Worm (Caenorhabditis elegans): Measurements from ENCODE around the gene ckb-3.
A peak's percentile ranks its signal among the peaks of the same experiment; 100 is the strongest.

The ckb-3 gene

DNA sequence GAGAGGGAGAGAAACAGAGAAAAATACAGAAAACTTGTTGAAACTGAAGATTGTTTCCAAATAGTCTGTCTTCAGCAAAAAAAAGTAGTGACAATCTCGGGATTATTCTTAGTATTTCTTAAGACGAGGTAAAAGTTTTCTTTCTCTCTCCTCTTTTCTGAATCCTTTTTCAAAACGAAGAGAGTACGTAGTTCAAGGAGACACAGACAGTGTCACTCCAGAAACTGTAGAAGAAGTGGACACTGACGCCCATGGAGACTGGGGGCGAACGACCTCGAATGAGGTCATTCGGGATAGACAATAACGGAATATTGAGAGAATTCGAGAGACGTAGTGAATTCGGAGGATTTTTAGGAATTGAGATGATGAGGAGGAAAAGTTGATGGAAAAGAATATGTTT, 39.7 kb upstream of the ckb-3 start, which contains the start of gene gly-6 (continued):
- TF ChIP-seq alr-1 (tag; optimal IDR thresholded peaks at IDR 0.05; ENCODE audit: borderline replicate concordance) (no peak), unc-98 (GFP tag; IDR thresholded peaks at IDR 0.05) (no peak), ztf-4 (tag; optimal IDR thresholded peaks at IDR 0.05) (no peak), nhr-71 (tag; optimal IDR thresholded peaks at IDR 0.05) (peak; percentile 6), rnt-1 (tag; optimal IDR thresholded peaks at IDR 0.05) (peak; percentile 16), nhr-20 (tag; optimal IDR thresholded peaks at IDR 0.05) (no peak), vab-15 (tag; optimal IDR thresholded peaks at IDR 0.05) (no peak), egl-13 (tag; optimal IDR thresholded peaks at IDR 0.05) (no peak), zip-4 (GFP tag; optimal IDR thresholded peaks at IDR 0.05) (no peak), nhr-85 (tag) (peak; percentile 82), pax-3 (tag; optimal IDR thresholded peaks at IDR 0.05) (no peak), jun-1 (tag; optimal IDR thresholded peaks at IDR 0.05) (no peak)

DNA sequence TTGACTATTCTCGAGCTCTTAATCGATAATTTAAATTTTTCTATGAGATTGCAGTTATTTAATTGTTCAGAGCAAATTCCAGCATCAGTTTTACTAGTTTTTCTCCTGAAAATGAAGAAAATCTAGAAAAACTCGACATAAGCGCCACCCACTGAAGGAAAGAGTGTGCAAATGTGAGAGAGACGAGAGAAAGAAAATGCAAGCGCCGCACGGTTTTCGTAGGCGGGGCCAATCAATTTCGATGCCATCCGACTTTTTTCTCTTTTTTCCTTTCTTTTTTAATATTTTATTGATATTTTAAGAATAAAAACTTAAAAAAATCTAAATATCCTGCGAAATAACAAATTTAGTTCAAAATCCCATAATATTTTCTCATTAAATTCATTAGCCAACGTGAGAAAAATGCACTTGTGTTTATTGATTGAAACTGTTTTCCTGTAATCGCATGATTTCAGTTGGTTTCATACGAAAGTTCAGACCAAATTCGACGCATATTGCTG, 38.1 kb upstream of the ckb-3 start, which contains the start of gene cdk-12:
Gene cdk-12, plus strand, starts transcription at position 450 of the 500 bp plus-strand sequence.
- TF ChIP-seq dsc-1 (tag; optimal IDR thresholded peaks at IDR 0.05) (peak; percentile 19), irx-1 (tag; optimal IDR thresholded peaks at IDR 0.05) (peak; percentile 6), skn-1 (tag; optimal IDR thresholded peaks at IDR 0.05) (peak; percentile 66), lin-15B (tag; optimal IDR thresholded peaks at IDR 0.05) (no peak), alr-1 (tag; optimal IDR thresholded peaks at IDR 0.05; ENCODE audit: borderline replicate concordance) (no peak), nhr-84 (tag; optimal IDR thresholded peaks at IDR 0.05) (no peak), elt-3 (tag; optimal IDR thresholded peaks at IDR 0.05) (peak in 1 of 6 experiments; percentile 73), unc-30 (tag; optimal IDR thresholded peaks at IDR 0.05) (no peak), ceh-90 (tag; optimal IDR thresholded peaks at IDR 0.05) (no peak), swsn-7 (tag; optimal IDR thresholded peaks at IDR 0.05) (peak; percentile 52), mep-1 (tag; optimal IDR thresholded peaks at IDR 0.05) (peak; percentile 63), nhr-85 (tag) (peak; percentile 9), nhr-71 (tag; optimal IDR thresholded peaks at IDR 0.05) (peak; percentile 66), ceh-82 (tag; optimal IDR thresholded peaks at IDR 0.05) (peak in 1 of 3 experiments; percentile 56), tbx-2 (tag; optimal IDR thresholded peaks at IDR 0.05) (peak; percentile 28), blmp-1 (tag; optimal IDR thresholded peaks at IDR 0.05) (peak; percentile 53), sup-37 (GFP tag; optimal IDR thresholded peaks at IDR 0.05) (no peak), nhr-19 (GFP tag; conservative IDR thresholded peaks at IDR 0.05) (peak; percentile 29), rnt-1 (tag; optimal IDR thresholded peaks at IDR 0.05) (peak; percentile 70), hlh-4 (tag; optimal IDR thresholded peaks at IDR 0.05) (no peak), C16A3.4 (tag; optimal IDR thresholded peaks at IDR 0.05) (peak; percentile 35), lin-35 (GFP tag; optimal IDR thresholded peaks at IDR 0.05) (peak; percentile 38 to 52), nhr-90 (tag; optimal IDR thresholded peaks at IDR 0.05; ENCODE audit: poor library complexity) (peak; percentile 35), nhr-20 (tag; optimal IDR thresholded peaks at IDR 0.05) (peak; percentile 34), pag-3 (tag; optimal IDR thresholded peaks at IDR 0.05; ENCODE audit: borderline replicate concordance, insufficient read depth) (peak; percentile 69), fkh-8 (tag; optimal IDR thresholded peaks at IDR 0.05) (no peak), unc-62 (GFP tag; optimal IDR thresholded peaks at IDR 0.05) (no peak), nhr-47 (tag; optimal IDR thresholded peaks at IDR 0.05) (peak; percentile 51), lin-14 (GFP tag; optimal IDR thresholded peaks at IDR 0.05) (peak; percentile 57), C04F5.9 (tag; optimal IDR thresholded peaks at IDR 0.05) (no peak), jun-1 (tag; optimal IDR thresholded peaks at IDR 0.05) (no peak), lsy-2 (tag; optimal IDR thresholded peaks at IDR 0.05) (peak; percentile 62 to 72), mef-2 (tag; optimal IDR thresholded peaks at IDR 0.05) (no peak), snpc-4 (tag; optimal IDR thresholded peaks at IDR 0.05) (peak; percentile 20), snu-23 (GFP tag; optimal IDR thresholded peaks at IDR 0.05) (peak; percentile 60), ceh-63 (GFP tag; optimal IDR thresholded peaks at IDR 0.05) (no peak), efl-1 (optimal IDR thresholded peaks at IDR 0.05) (peak; percentile 39 to 57), efl-1 (GFP tag; optimal IDR thresholded peaks at IDR 0.05 in 1 of 2) (peak; percentile 51 to 94), lin-13 (GFP tag; optimal IDR thresholded peaks at IDR 0.05) (no peak), fos-1 (tag; optimal IDR thresholded peaks at IDR 0.05) (no peak), dpl-1 (GFP tag; optimal IDR thresholded peaks at IDR 0.05) (peak; percentile 34 to 62 (median 36)), nhr-77 (tag; optimal IDR thresholded peaks at IDR 0.05) (no peak), mdl-1 (tag; optimal IDR thresholded peaks at IDR 0.05) (peak in 1 of 2 experiments; percentile 34), xbp-1 (tag; optimal IDR thresholded peaks at IDR 0.05) (peak; percentile 53)

All from whole organism, L1 larva.